Fruit fly (Drosophila melanogaster) Kc167 (cell line): ENCODE results near the gene Set2.

Experiments used
- Myc ChIP-seq: fragments of >200 bp; optimal IDR thresholded peaks from 2 replicates; lab custom pipeline; 2017; ENCODE audit warnings: missing external identifiers
- Sin3A ChIP-seq: fragments of >200 bp; optimal IDR thresholded peaks from 2 replicates; lab custom pipeline; 2018; ENCODE audit warnings: missing external identifiers
- h ChIP-seq: fragments of >200 bp; optimal IDR thresholded peaks from 3 replicates; lab custom pipeline; 2018; ENCODE audit warnings: missing external identifiers
- insv ChIP-seq: fragments of >200 bp; optimal IDR thresholded peaks from 3 replicates; lab custom pipeline; 2018; ENCODE audit warnings: missing external identifiers
- psq ChIP-seq: fragments of >200 bp; optimal IDR thresholded peaks from 2 replicates; lab custom pipeline; 2017; ENCODE audit warnings: missing external identifiers
- ttk ChIP-seq: sonication (Bioruptor generic); optimal IDR thresholded peaks from 2 replicates; lab custom pipeline; 2017; ENCODE audit warnings: missing external identifiers

DNA sequence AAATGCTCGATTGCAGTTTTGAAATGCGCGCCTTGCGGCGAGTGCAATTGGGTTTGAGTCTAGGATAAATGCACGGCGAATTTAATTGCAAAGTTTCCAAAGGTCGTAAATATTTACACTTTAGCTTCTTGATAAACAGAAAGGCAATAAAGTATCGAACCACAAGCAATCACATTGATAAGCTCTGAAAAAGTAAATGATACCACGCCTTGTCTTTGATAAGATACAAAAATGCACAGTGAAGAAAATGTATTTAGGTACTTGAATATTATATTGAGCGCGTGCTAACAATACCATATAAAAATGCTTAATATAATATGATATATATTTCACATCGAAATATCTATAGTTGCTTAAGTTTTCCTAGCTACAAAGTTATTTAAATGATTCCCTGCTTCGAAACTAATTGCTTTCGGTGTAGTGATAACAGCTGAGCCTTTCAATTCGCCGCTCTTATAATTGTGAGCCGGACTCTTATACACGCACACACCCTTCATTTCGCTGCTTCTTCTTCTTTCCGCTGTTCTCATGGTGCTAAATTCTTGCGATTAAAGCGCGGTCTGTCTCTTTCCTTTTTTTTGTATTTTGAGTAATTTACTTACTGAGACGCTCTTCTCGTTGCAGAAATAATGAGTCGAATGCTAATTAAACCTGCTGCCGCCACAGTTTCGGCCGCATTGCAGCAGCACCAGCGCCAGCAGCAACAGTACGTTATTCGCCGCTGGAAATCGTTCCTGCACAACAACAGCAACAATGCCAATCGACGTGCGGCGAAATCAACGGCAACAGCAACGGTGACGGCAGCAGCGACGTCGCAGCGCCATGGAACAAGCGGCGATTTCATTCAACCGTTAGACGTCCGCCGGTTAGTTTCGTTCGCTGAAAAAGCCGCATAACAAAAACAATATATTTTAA is 39.5 kb upstream of the Set2 start:
- TF ChIP-seq psq (lab: Kevin White, UChicago): no peak
- no peak for TF ChIP-seq insv
- no peak for TF ChIP-seq h (lab: Kevin White, UChicago)
- no peak for TF ChIP-seq ttk (lab: Kevin White, UChicago)
- no peak for TF ChIP-seq Myc
- TF ChIP-seq Sin3A: no peak
